Worm (Caenorhabditis elegans): ENCODE measurements around the gene best-19.

Gene best-19

DNA sequence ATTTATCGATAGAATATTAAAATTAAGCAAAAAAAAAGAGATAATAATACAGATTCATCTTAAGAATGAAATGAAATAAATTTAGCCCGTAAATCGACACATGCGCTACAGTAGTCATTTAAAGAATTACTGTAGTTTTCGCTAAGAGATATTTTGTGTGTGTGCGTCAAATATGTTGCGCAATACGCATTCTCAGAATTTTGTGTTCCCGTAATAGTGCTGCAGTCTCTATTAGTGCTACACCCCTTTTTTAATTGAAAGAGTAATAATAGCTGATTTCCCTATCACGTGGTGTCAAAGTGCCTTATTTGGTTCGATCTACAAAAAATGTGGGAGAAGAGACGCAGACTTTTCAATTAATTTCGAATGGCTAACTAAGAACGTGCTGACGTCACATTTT lies 39.2 kb upstream of the best-19 start:
- TF ChIP-seq zip-8 (tag; optimal IDR thresholded peaks at IDR 0.05) (peak; percentile 86), nhr-76 (tag; optimal IDR thresholded peaks at IDR 0.05) (no peak)

DNA sequence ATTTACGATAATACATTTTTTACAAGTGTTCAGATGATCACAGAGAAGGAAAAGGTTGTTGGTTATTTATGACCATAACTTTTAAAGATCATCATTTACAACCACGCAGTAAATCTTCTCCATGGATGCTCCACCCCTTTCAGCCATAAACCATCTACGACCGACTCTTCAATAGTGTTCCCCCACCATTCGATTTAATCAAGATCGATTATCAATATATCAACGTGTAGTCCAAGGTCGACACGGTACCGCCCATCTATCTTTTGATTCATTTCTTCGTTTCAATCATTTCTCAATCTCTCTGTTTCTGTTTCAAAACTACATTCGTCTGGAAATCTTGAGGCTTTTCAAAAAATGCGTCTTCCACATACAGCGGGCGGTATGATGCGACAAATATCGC lies 38.6 kb upstream of the best-19 start, which contains the start of gene aass-1:
Gene aass-1, plus strand, starts transcription at position 301 of the 400 bp plus-strand sequence.
- no peak for TF ChIP-seq elt-1 (tag; optimal IDR thresholded peaks at IDR 0.05; ENCODE audit: borderline replicate concordance, insufficient read depth)
- no peak for TF ChIP-seq drap-1 (GFP tag; optimal IDR thresholded peaks at IDR 0.05)
- TF ChIP-seq mep-1 (tag; optimal IDR thresholded peaks at IDR 0.05), result no peak
- TF ChIP-seq nhr-2 (tag; optimal IDR thresholded peaks at IDR 0.05), result no peak
- TF ChIP-seq cnd-1 (tag; optimal IDR thresholded peaks at IDR 0.05), result no peak
- no peak for TF ChIP-seq hlh-1 (tag; optimal IDR thresholded peaks at IDR 0.05)
- TF ChIP-seq mls-2 (tag; optimal IDR thresholded peaks at IDR 0.05), result no peak
- TF ChIP-seq snpc-4 (tag; optimal IDR thresholded peaks at IDR 0.05), result no peak
- TF ChIP-seq ham-2 (GFP tag; optimal IDR thresholded peaks at IDR 0.05), result no peak
- TF ChIP-seq nhr-237 (tag; optimal IDR thresholded peaks at IDR 0.05), result no peak
- no peak for TF ChIP-seq ztf-11 (tag; optimal IDR thresholded peaks at IDR 0.05)
- no peak for TF ChIP-seq nhr-28 (tag; optimal IDR thresholded peaks at IDR 0.05)
- no peak for TF ChIP-seq ces-1 (GFP tag; optimal IDR thresholded peaks at IDR 0.05)
- TF ChIP-seq tbx-8 (GFP tag; optimal IDR thresholded peaks at IDR 0.05), result no peak
- TF ChIP-seq zip-8 (tag; optimal IDR thresholded peaks at IDR 0.05), result no peak
- no peak for TF ChIP-seq lsy-2 (tag; optimal IDR thresholded peaks at IDR 0.05)
- TF ChIP-seq ceh-39 (tag; optimal IDR thresholded peaks at IDR 0.05), result no peak
- TF ChIP-seq unc-39 (tag; optimal IDR thresholded peaks at IDR 0.05), result no peak
- no peak for TF ChIP-seq bed-3 (GFP tag; optimal IDR thresholded peaks at IDR 0.05)

DNA sequence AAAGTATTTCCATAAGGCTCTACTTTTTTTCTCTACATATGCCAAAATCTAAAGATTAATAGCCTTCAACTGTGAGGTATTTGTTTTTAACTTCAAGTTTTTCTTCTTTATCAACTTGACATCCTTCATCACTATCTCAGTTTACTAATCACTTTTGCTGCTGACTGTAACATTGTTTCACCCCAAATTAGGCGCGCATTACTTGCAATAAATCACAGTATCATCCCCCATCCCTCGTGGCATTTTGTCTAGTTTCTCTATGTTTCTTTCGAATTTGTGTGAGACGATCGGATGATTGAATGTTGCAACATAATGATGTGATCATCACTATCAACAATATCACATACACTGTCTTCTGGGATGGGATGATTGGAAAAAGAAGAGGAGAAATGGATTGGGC lies 36.0 kb upstream of the best-19 start:
- no peak for TF ChIP-seq snpc-4 (tag; optimal IDR thresholded peaks at IDR 0.05)
- no peak for TF ChIP-seq nhr-12 (tag; optimal IDR thresholded peaks at IDR 0.05)
- no peak for TF ChIP-seq bed-3 (GFP tag; optimal IDR thresholded peaks at IDR 0.05)
- TF ChIP-seq mls-2 (tag; optimal IDR thresholded peaks at IDR 0.05), result no peak
- TF ChIP-seq nhr-2 (tag; optimal IDR thresholded peaks at IDR 0.05), result no peak
- TF ChIP-seq elt-3 (tag; optimal IDR thresholded peaks at IDR 0.05), result peak; percentile 7

DNA sequence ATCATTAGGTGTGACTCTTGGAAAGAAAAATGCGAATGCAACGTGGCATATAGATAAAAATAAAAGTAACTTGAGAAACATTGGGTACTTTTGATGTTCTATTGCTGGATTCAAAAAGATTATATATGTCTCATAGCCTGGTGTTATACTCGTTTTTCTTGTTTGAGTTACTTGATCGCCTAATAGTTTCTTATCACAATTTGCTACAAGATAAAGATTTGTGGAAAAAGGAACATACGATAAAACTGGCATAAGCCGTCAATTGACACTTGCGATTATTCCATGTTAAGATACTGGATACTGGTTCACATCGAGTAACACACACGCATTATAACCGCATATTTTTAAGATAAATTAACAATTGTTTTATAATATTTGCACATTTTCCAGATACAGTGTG lies 31.0 kb upstream of the best-19 start, which contains the start of gene grl-19:
Gene grl-19, minus strand, starts transcription at position 101 of the 400 bp plus-strand sequence.
- no peak for TF ChIP-seq nhr-28 (tag; optimal IDR thresholded peaks at IDR 0.05)
- no peak for TF ChIP-seq unc-39 (tag; optimal IDR thresholded peaks at IDR 0.05)
- no peak for TF ChIP-seq M03D4.4 (tag; optimal IDR thresholded peaks at IDR 0.05)
- TF ChIP-seq nhr-12 (tag; optimal IDR thresholded peaks at IDR 0.05), result no peak

DNA sequence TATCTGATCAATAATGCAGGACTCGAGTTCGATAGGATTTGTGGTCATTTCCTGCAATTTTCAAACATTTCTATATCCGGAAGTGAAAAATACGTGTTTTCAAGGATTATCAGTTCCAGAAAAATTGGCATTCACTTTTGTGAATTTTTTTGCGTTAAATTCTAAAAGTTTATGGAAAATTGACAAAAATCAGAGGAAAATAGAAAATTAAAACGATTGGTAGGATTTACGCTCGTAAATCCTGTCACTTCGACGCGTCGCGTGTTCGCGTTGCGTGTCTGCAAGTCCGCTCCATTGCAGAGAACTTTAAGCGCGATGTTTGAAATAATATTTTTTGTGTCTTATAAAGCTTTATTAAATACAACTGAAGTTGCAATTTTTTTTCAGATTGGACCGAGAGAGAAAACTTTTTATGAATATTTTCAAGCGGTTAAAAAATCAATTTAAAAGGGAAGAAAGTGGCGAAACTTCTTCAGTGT lies 28.0 kb upstream of the best-19 start, which contains the start of gene rcat-1:
Gene rcat-1, minus strand, starts transcription at position 51 of the 479 bp plus-strand sequence.
- TF ChIP-seq nhr-237 (tag; optimal IDR thresholded peaks at IDR 0.05) (peak; percentile 83), ceh-39 (tag; optimal IDR thresholded peaks at IDR 0.05) (peak; percentile 74), nhr-28 (tag; optimal IDR thresholded peaks at IDR 0.05) (no peak), hlh-1 (tag; optimal IDR thresholded peaks at IDR 0.05) (peak; percentile 36), unc-39 (tag; optimal IDR thresholded peaks at IDR 0.05) (no peak), pha-4 (tag; optimal IDR thresholded peaks at IDR 0.05) (peak; percentile 78), blmp-1 (tag; optimal IDR thresholded peaks at IDR 0.05) (no peak), sptf-1 (tag; optimal IDR thresholded peaks at IDR 0.05) (no peak), zip-8 (tag; optimal IDR thresholded peaks at IDR 0.05) (no peak), cnd-1 (tag; optimal IDR thresholded peaks at IDR 0.05) (peak; percentile 9), snpc-4 (tag; optimal IDR thresholded peaks at IDR 0.05) (no peak), mab-5 (tag; optimal IDR thresholded peaks at IDR 0.05) (no peak), bed-3 (GFP tag; optimal IDR thresholded peaks at IDR 0.05) (no peak), drap-1 (GFP tag; optimal IDR thresholded peaks at IDR 0.05) (no peak), ceh-43 (GFP tag; optimal IDR thresholded peaks at IDR 0.05) (no peak), mep-1 (tag; optimal IDR thresholded peaks at IDR 0.05) (peak; percentile 95), ham-2 (GFP tag; optimal IDR thresholded peaks at IDR 0.05) (no peak), lsy-2 (tag; optimal IDR thresholded peaks at IDR 0.05) (peak; percentile 87), nhr-2 (tag; optimal IDR thresholded peaks at IDR 0.05) (peak; percentile 10), lin-32 (GFP tag; optimal IDR thresholded peaks at IDR 0.05) (no peak), unc-62 (GFP tag; optimal IDR thresholded peaks at IDR 0.05) (peak; percentile 59), nhr-12 (tag; optimal IDR thresholded peaks at IDR 0.05) (no peak), unc-120 (tag; optimal IDR thresholded peaks at IDR 0.05; ENCODE audit: poor library complexity, severe bottlenecking) (peak; percentile 8), ces-1 (GFP tag; optimal IDR thresholded peaks at IDR 0.05) (peak; percentile 72), tbx-8 (GFP tag; optimal IDR thresholded peaks at IDR 0.05) (no peak), lin-13 (tag; optimal IDR thresholded peaks at IDR 0.05) (peak; percentile 89), elt-3 (tag; optimal IDR thresholded peaks at IDR 0.05) (no peak), sem-2 (GFP tag; optimal IDR thresholded peaks at IDR 0.05) (no peak), mls-2 (tag; optimal IDR thresholded peaks at IDR 0.05) (no peak), nhr-76 (tag; optimal IDR thresholded peaks at IDR 0.05) (no peak), ztf-11 (tag; optimal IDR thresholded peaks at IDR 0.05) (no peak), M03D4.4 (tag; optimal IDR thresholded peaks at IDR 0.05) (no peak), elt-1 (tag; optimal IDR thresholded peaks at IDR 0.05; ENCODE audit: borderline replicate concordance, insufficient read depth) (no peak), ceh-83 (GFP tag; optimal IDR thresholded peaks at IDR 0.05) (no peak), flh-1 (GFP tag; optimal IDR thresholded peaks at IDR 0.05) (no peak)
